Fruit fly (Drosophila melanogaster): ENCODE measurements around the gene HDAC6.

dm6 chrX:15296969-15297816, 35.9 kb upstream of the HDAC6 start, which contains the start of gene gce:
- TF ChIP-seq Mnt (GFP tag; optimal IDR thresholded peaks at IDR 0.05) = no peak
- no peak for TF ChIP-seq bab1 (GFP tag; optimal IDR thresholded peaks at IDR 0.05)
- TF ChIP-seq ovo (GFP tag; optimal IDR thresholded peaks at IDR 0.05) = no peak
- peak; percentile 1 for TF ChIP-seq CG12768 (GFP tag; optimal IDR thresholded peaks at IDR 0.05)
- TF ChIP-seq CG14711 (tag; optimal IDR thresholded peaks at IDR 0.05) = peak; percentile 41
- no peak for TF ChIP-seq toe (GFP tag; optimal IDR thresholded peaks at IDR 0.05)
- no peak for TF ChIP-seq cnc (optimal IDR thresholded peaks at IDR 0.05)
- TF ChIP-seq cic (GFP tag; optimal IDR thresholded peaks at IDR 0.05) = no peak
- no peak for TF ChIP-seq Hr96 (GFP tag; optimal IDR thresholded peaks at IDR 0.05)
- TF ChIP-seq kay (GFP tag; ENCODE audit: borderline replicate concordance) = no peak
- peak; percentile 35 for TF ChIP-seq CG7045 (GFP tag; optimal IDR thresholded peaks at IDR 0.05)
- TF ChIP-seq CG1620 (GFP tag; optimal IDR thresholded peaks at IDR 0.05) = no peak
- TF ChIP-seq Crg-1 (GFP tag; optimal IDR thresholded peaks at IDR 0.05) = no peak

All from whole organism, adult.